Worm (Caenorhabditis elegans) whole organism, mixed stage, embryonic: ENCODE data around the gene glf-1.

Experiments used
- M03D4.4 ChIP-seq: sonication (generic microtip); optimal IDR thresholded peaks from 2 replicates; lab custom pipeline; 2017; ENCODE audit warnings: mild to moderate bottlenecking, missing genetic modification characterization, missing compliant biosample characterization
- bed-3 ChIP-seq: fragments of 200-800 bp; sonication (Bioruptor generic); optimal IDR thresholded peaks from 3 replicates; lab custom pipeline; 2018; ENCODE audit warnings: mild to moderate bottlenecking, missing genetic modification characterization, moderate library complexity, missing compliant biosample characterization
- blmp-1 ChIP-seq: fragments of 150-350 bp; optimal IDR thresholded peaks from 2 replicates; lab custom pipeline; 2014; ENCODE audit warnings: missing biosample characterization, missing genetic modification characterization
- ceh-39 ChIP-seq: fragments of 150-350 bp; optimal IDR thresholded peaks from 2 replicates; lab custom pipeline; 2014; ENCODE audit warnings: missing biosample characterization, missing genetic modification characterization
- ceh-43 ChIP-seq: fragments of 200-800 bp; sonication (Bioruptor generic); optimal IDR thresholded peaks from 2 replicates; lab custom pipeline; 2018; ENCODE audit warnings: mild to moderate bottlenecking, missing genetic modification characterization, moderate library complexity, missing compliant biosample characterization
- ceh-83 ChIP-seq: fragments of 200-800 bp; sonication (Bioruptor generic); optimal IDR thresholded peaks from 2 replicates; lab custom pipeline; 2018; ENCODE audit warnings: mild to moderate bottlenecking, missing genetic modification characterization, missing compliant biosample characterization
- ces-1 ChIP-seq: fragments of 150-350 bp; optimal IDR thresholded peaks from 2 replicates; lab custom pipeline; 2014; ENCODE audit warnings: missing biosample characterization, missing genetic modification reagents, missing genetic modification characterization
- cnd-1 ChIP-seq: fragments of 200-800 bp; sonication (Bioruptor generic); optimal IDR thresholded peaks from 2 replicates; lab custom pipeline; 2018; ENCODE audit warnings: mild to moderate bottlenecking, missing genetic modification characterization, missing compliant biosample characterization
- elt-1 ChIP-seq: sonication (generic microtip); optimal IDR thresholded peaks from 2 replicates; lab custom pipeline; 2017; ENCODE audit warnings: missing genetic modification characterization, mild to moderate bottlenecking, missing compliant biosample characterization, antibody characterized with exemption, moderate library complexity, borderline replicate concordance; ENCODE audit not compliant: insufficient read depth
- elt-3 ChIP-seq: fragments of 150-350 bp; optimal IDR thresholded peaks from 2 replicates; lab custom pipeline; 2014; ENCODE audit warnings: missing biosample characterization, missing genetic modification characterization
- flh-1 ChIP-seq: fragments of 200-800 bp; sonication (Bioruptor generic); optimal IDR thresholded peaks from 2 replicates; lab custom pipeline; 2018; ENCODE audit warnings: mild to moderate bottlenecking, missing genetic modification characterization, moderate library complexity, missing compliant biosample characterization
- hlh-1 ChIP-seq: fragments of 150-350 bp; optimal IDR thresholded peaks from 2 replicates; lab custom pipeline; 2014; ENCODE audit warnings: missing biosample characterization, missing genetic modification reagents, missing genetic modification characterization
- lin-13 ChIP-seq: fragments of 150-350 bp; optimal IDR thresholded peaks from 2 replicates; lab custom pipeline; 2014; ENCODE audit warnings: missing biosample characterization, missing genetic modification characterization
- lin-32 ChIP-seq: fragments of 200-800 bp; sonication (Bioruptor generic); optimal IDR thresholded peaks from 2 replicates; lab custom pipeline; 2018; ENCODE audit warnings: mild to moderate bottlenecking, missing genetic modification characterization, missing compliant biosample characterization
- lsy-2 ChIP-seq: fragments of 150-350 bp; optimal IDR thresholded peaks from 2 replicates; lab custom pipeline; 2014; ENCODE audit warnings: missing biosample characterization, missing genetic modification characterization
- mab-5 ChIP-seq: fragments of 150-350 bp; optimal IDR thresholded peaks from 2 replicates; lab custom pipeline; 2014; ENCODE audit warnings: missing biosample characterization, missing genetic modification characterization
- mep-1 ChIP-seq: fragments of 150-350 bp; optimal IDR thresholded peaks from 2 replicates; lab custom pipeline; 2017; ENCODE audit warnings: missing biosample characterization, missing genetic modification reagents, missing genetic modification characterization, inconsistent platforms
- nhr-2 ChIP-seq: fragments of 150-350 bp; optimal IDR thresholded peaks from 2 replicates; lab custom pipeline; 2014; ENCODE audit warnings: missing biosample characterization, missing genetic modification characterization
- nhr-237 ChIP-seq: fragments of 150-350 bp; optimal IDR thresholded peaks from 2 replicates; lab custom pipeline; 2014; ENCODE audit warnings: missing biosample characterization, missing genetic modification characterization
- nhr-28 ChIP-seq: fragments of 150-350 bp; optimal IDR thresholded peaks from 2 replicates; lab custom pipeline; 2014; ENCODE audit warnings: missing biosample characterization, missing genetic modification characterization
- nhr-76 ChIP-seq: sonication (generic microtip); optimal IDR thresholded peaks from 2 replicates; lab custom pipeline; 2017; ENCODE audit warnings: missing biosample characterization, missing genetic modification characterization
- pha-4 ChIP-seq: fragments of 150-350 bp; optimal IDR thresholded peaks from 2 replicates; lab custom pipeline; 2018; ENCODE audit warnings: missing biosample characterization, missing genetic modification reagents, missing genetic modification characterization
- sem-2 ChIP-seq: fragments of 200-800 bp; sonication (Bioruptor generic); optimal IDR thresholded peaks from 2 replicates; lab custom pipeline; 2018; ENCODE audit warnings: mild to moderate bottlenecking, missing genetic modification characterization, missing compliant biosample characterization
- snpc-4 ChIP-seq: fragments of 150-350 bp; optimal IDR thresholded peaks from 2 replicates; lab custom pipeline; 2014; ENCODE audit warnings: missing biosample characterization, missing genetic modification characterization
- sptf-1 ChIP-seq: sonication (generic microtip); optimal IDR thresholded peaks from 2 replicates; lab custom pipeline; 2017; ENCODE audit warnings: mild to moderate bottlenecking, missing genetic modification characterization, moderate library complexity, missing compliant biosample characterization
- tbx-8 ChIP-seq: fragments of 200-800 bp; sonication (Bioruptor generic); optimal IDR thresholded peaks from 2 replicates; lab custom pipeline; 2018; ENCODE audit warnings: mild to moderate bottlenecking, missing genetic modification characterization, moderate library complexity, missing compliant biosample characterization
- unc-39 ChIP-seq: fragments of 150-350 bp; optimal IDR thresholded peaks from 2 replicates; lab custom pipeline; 2014; ENCODE audit warnings: missing biosample characterization, missing genetic modification characterization
- unc-62 ChIP-seq: fragments of 150-350 bp; optimal IDR thresholded peaks from 2 replicates; lab custom pipeline; 2014; ENCODE audit warnings: missing biosample characterization, missing genetic modification reagents, missing genetic modification characterization

glf-1 gene

DNA sequence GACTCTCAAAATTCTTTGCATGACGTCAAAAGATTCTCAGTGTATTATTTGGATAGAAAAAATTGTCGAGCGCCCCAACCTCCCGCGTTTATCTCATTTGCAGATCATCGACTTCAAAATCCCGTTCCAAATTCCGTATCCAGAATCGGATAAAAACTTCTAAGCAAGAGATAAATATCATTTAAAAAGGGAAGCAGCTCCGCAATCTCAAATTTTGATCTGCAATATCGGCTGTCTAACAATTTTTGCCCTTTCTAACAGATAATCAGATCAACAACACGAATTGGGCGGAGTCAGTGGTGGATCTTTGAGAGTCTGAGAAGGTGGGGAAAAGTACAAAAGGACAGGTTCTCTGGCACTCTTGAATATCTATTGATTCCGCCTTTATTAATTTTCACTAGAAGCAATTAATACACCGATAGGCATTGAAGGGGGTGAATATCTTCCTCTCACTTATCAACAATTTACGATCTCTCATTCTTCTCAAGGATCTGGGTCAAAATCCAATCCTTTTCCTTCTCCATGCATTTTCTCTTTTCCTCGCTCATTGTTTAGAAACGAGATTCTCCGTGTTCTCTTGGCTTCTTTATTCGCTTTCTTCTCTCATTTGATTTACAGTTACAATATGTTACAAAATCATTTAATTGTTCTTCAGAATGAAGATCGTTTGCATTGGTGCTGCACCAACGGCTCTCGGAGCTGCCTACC is at the start of gene glf-1:
glf-1 (plus strand) TSS at position 656 of the 708 bp plus-strand sequence.
- TF ChIP-seq sem-2 (GFP tag; lab: Kevin White, UChicago), result no peak
- peak; percentile 78 for TF ChIP-seq elt-1 (tag; lab: Kevin White, UChicago)

DNA sequence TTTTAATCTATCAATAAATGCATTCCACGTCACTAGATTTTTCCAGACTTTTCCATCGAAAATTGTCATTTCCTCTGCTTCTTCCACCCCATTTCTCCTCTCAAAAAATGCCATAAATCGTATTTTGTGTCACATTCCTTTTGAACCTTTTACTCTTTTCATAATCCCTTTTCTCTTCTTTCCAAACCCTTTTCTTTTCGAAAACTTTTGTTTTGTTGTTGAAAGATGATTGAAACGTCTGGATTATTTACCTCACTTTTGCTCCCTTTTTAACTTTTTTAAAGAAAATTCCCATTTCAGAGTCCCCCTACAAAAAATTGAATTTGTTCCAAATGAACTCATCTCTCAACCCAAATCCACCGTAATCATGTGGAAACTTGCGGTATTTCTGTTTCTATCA is 46.5 kb upstream of the glf-1 start, which contains the start of gene C06E7.2:
C06E7.2 (plus strand) TSS at position 301 of the 400 bp plus-strand sequence.
- TF ChIP-seq elt-3 (no peak), pha-4 (tag; lab: Kevin White, UChicago) (no peak), lin-13 (no peak), flh-1 (GFP tag; lab: Kevin White, UChicago) (no peak), nhr-76 (tag; lab: Kevin White, UChicago) (no peak), lsy-2 (tag; lab: Kevin White, UChicago) (no peak), nhr-28 (tag; lab: Kevin White, UChicago) (no peak), sptf-1 (tag; lab: Kevin White, UChicago) (no peak)

DNA sequence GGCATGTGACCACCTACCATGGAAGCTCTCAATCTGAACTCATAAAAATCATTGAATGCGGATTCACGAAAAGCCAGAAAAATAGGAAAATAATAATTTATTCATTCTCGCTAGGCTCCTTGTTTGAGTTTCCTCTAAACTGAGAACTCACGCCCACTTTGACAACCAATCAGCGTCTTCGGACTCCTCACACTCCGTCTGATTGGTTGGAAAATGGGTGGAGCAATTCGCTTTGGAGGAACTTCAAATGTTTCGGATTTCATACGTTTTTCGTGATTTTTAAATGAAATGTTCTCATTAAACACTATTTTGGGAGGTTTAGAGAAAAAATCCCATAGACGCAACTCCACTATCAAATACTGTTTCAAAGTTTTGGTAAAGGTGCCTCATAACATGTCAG is 42.7 kb upstream of the glf-1 start:
- TF ChIP-seq ces-1 (GFP tag; lab: Kevin White, UChicago) (no peak), lin-13 (no peak), lin-32 (GFP tag; lab: Kevin White, UChicago) (no peak), cnd-1 (tag; lab: Kevin White, UChicago) (no peak), nhr-2 (no peak)

DNA sequence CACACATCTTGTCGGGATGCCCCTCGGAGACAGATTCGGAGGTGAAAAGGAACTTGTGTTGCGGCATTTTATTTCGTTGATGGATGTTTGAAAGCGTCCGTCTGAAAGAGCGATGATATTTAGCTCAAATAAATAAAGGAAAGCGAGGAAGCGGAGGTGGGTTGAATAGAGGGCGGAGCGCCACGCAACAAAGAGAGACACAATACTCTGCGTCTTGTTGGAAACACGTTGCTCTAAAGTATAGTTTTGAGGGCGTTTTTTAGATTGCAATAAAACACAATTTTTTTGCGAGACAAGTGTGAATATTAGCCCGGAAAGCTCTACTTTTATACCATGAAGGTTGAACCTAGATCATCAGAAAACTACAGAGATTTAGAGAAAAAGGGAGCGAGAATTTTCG is 39.4 kb upstream of the glf-1 start, which contains the start of gene sams-4:
sams-4 (minus strand) TSS at position 101 of the 400 bp plus-strand sequence.
- TF ChIP-seq lin-13 (no peak), elt-1 (tag; lab: Kevin White, UChicago) (no peak), ceh-39 (no peak), snpc-4 (tag; lab: Kevin White, UChicago) (no peak), blmp-1 (tag; lab: Kevin White, UChicago) (no peak), sptf-1 (tag; lab: Kevin White, UChicago) (no peak), tbx-8 (GFP tag; lab: Kevin White, UChicago) (no peak), unc-39 (no peak), bed-3 (GFP tag; lab: Kevin White, UChicago) (no peak), sem-2 (GFP tag; lab: Kevin White, UChicago) (no peak), ces-1 (GFP tag; lab: Kevin White, UChicago) (no peak), ceh-43 (GFP tag; lab: Kevin White, UChicago) (no peak), nhr-237 (no peak), ceh-83 (GFP tag; lab: Kevin White, UChicago) (no peak), nhr-28 (tag; lab: Kevin White, UChicago) (no peak), mep-1 (tag; lab: Kevin White, UChicago) (no peak), M03D4.4 (no peak), mab-5 (no peak), flh-1 (GFP tag; lab: Kevin White, UChicago) (no peak), nhr-2 (no peak)

DNA sequence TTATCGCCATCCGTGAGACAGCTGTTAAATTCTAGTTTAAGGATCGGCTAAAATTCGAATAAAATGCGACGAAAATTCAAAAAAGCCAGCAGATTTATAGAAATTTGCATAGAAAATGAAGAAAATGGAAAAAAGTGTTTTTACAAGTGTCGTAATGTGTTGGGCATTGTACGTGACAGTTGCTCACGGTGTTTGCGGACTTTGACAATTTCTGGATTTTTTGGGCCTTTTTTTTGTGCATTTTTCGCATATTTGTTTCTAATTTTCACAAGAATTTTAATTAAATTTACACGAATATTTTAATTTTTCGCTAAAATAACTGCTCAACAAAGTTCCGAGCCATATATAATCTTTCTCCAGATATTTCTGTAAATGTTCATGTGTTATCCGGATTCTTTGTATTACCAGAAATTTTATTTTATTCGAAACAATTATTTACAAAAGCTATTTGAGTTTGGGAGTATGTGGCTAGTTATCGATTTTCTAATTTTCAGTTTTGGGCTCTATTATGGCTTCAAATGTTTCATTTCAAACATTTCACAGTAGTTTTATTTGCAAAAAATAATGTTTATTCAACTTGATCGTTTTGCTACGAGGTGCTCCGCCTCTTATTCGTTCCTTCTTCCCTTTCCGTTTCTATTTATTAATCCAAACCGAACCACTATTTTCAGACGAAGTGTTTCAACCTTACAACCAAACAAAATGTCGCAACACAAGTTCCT is 37.5 kb upstream of the glf-1 start, which contains the start of gene sams-3:
sams-3 (plus strand) TSS at position 672 of the 722 bp plus-strand sequence.
- no peak for TF ChIP-seq elt-1 (tag; lab: Kevin White, UChicago)
- no peak for TF ChIP-seq ceh-83 (GFP tag; lab: Kevin White, UChicago)
- TF ChIP-seq mab-5, result no peak
- TF ChIP-seq unc-62 (GFP tag; lab: Kevin White, UChicago), result no peak
- no peak for TF ChIP-seq snpc-4 (tag; lab: Kevin White, UChicago)
- peak; percentile 46 for TF ChIP-seq ces-1 (GFP tag; lab: Kevin White, UChicago)
- TF ChIP-seq lsy-2 (tag; lab: Kevin White, UChicago), result peak; percentile 5
- no peak for TF ChIP-seq cnd-1 (tag; lab: Kevin White, UChicago)
- TF ChIP-seq M03D4.4, result no peak
- TF ChIP-seq elt-3, result no peak
- TF ChIP-seq mep-1 (tag; lab: Kevin White, UChicago), result no peak
- peak; percentile 98 for TF ChIP-seq hlh-1 (tag; lab: Kevin White, UChicago)
- peak; percentile 26 for TF ChIP-seq lin-13
